Fruit fly (Drosophila melanogaster) whole organism, adult: ENCODE results near the gene Mlc-c.
A peak's percentile ranks its signal among the peaks of the same experiment; 100 is the strongest.

ENCODE experiments used
- CG11617 ChIP-seq: fragments of 200-800 bp; sonication (Bioruptor generic); optimal IDR thresholded peaks from 2 replicates; lab custom pipeline; 2017; ENCODE audit warnings: mild to moderate bottlenecking, missing biosample characterization, missing genetic modification reagents, missing genetic modification characterization
- CG12768 ChIP-seq: fragments of 200-800 bp; sonication (Bioruptor generic); optimal IDR thresholded peaks from 2 replicates; lab custom pipeline; 2017; ENCODE audit warnings: missing biosample characterization, missing genetic modification characterization, mild to moderate bottlenecking, moderate library complexity, missing genetic modification reagents
- CG14711 ChIP-seq: fragments of 200-800 bp; sonication (Bioruptor generic); optimal IDR thresholded peaks from 2 replicates; lab custom pipeline; 2018; ENCODE audit warnings: missing biosample characterization, mild to moderate bottlenecking, missing genetic modification characterization, moderate library complexity
- CG1620 ChIP-seq: fragments of 200-800 bp; sonication (Bioruptor generic); optimal IDR thresholded peaks from 2 replicates; lab custom pipeline; 2016; ENCODE audit warnings: missing biosample characterization, missing genetic modification characterization
- CG33017 ChIP-seq: fragments of 200-800 bp; sonication (Bioruptor generic); optimal IDR thresholded peaks from 2 replicates; lab custom pipeline; 2018; ENCODE audit warnings: missing biosample characterization, mild to moderate bottlenecking, missing genetic modification characterization, moderate library complexity
- CG5204 ChIP-seq: fragments of 200-800 bp; sonication (Bioruptor generic); optimal IDR thresholded peaks from 2 replicates; lab custom pipeline; 2016; ENCODE audit warnings: missing biosample characterization, missing genetic modification characterization
- CG7045 ChIP-seq: fragments of 200-800 bp; sonication (Bioruptor generic); optimal IDR thresholded peaks from 2 replicates; lab custom pipeline; 2017; ENCODE audit warnings: missing biosample characterization, mild to moderate bottlenecking, missing genetic modification characterization
- CG7101 ChIP-seq: fragments of 200-800 bp; sonication (Bioruptor generic); optimal IDR thresholded peaks from 2 replicates; lab custom pipeline; 2018; ENCODE audit warnings: missing biosample characterization, mild to moderate bottlenecking, missing genetic modification characterization, moderate library complexity
- Clk ChIP-seq: fragments of 200-800 bp; sonication (Bioruptor generic); optimal IDR thresholded peaks from 2 replicates; lab custom pipeline; 2017; ENCODE audit warnings: missing biosample characterization, missing genetic modification characterization
- Crg-1 ChIP-seq: fragments of 200-800 bp; sonication (Bioruptor generic); optimal IDR thresholded peaks from 2 replicates; lab custom pipeline; 2016; ENCODE audit warnings: missing biosample characterization, missing genetic modification characterization
- Hr96 ChIP-seq: fragments of 200-800 bp; sonication (Bioruptor generic); optimal IDR thresholded peaks from 2 replicates; lab custom pipeline; 2016; ENCODE audit warnings: missing biosample characterization, missing genetic modification characterization
- Mnt ChIP-seq: fragments of 200-800 bp; sonication (Bioruptor generic); optimal IDR thresholded peaks from 2 replicates; lab custom pipeline; 2016; ENCODE audit warnings: missing biosample characterization, mild to moderate bottlenecking, missing genetic modification characterization
- bab1 ChIP-seq: fragments of 200-800 bp; sonication (Bioruptor generic); optimal IDR thresholded peaks from 3 replicates; lab custom pipeline; 2019; ENCODE audit warnings: missing biosample characterization, mild to moderate bottlenecking, missing genetic modification characterization, moderate library complexity
- cic ChIP-seq: fragments of 200-800 bp; sonication (Bioruptor generic); optimal IDR thresholded peaks from 2 replicates; lab custom pipeline; 2017; ENCODE audit warnings: missing biosample characterization, mild to moderate bottlenecking, missing genetic modification characterization, moderate library complexity
- cnc ChIP-seq, 2 experiments: fragments of >200 bp; optimal IDR thresholded peaks; 2 replicates each; lab custom pipeline; 2017
- kay ChIP-seq: fragments of 200-800 bp; sonication (Bioruptor generic); peaks from one replicate; lab custom pipeline; 2016; ENCODE audit warnings: missing biosample characterization, missing genetic modification characterization, borderline replicate concordance
- ovo ChIP-seq: fragments of 200-800 bp; sonication (Bioruptor generic); optimal IDR thresholded peaks from 2 replicates; lab custom pipeline; 2016; ENCODE audit warnings: missing biosample characterization, missing genetic modification characterization
- pad ChIP-seq: fragments of 200-800 bp; sonication (Bioruptor generic); optimal IDR thresholded peaks from 3 replicates; lab custom pipeline; 2017; ENCODE audit warnings: missing biosample characterization, missing genetic modification characterization, mild to moderate bottlenecking, moderate library complexity, missing genetic modification reagents
- tj ChIP-seq: fragments of 200-800 bp; sonication (Bioruptor generic); optimal IDR thresholded peaks from 3 replicates; lab custom pipeline; 2017; ENCODE audit warnings: missing biosample characterization, mild to moderate bottlenecking, missing genetic modification characterization, moderate library complexity
- toe ChIP-seq: fragments of 200-800 bp; sonication (Bioruptor generic); optimal IDR thresholded peaks from 2 replicates; lab custom pipeline; 2016; ENCODE audit warnings: missing biosample characterization, missing genetic modification characterization

The Mlc-c gene

dm6 chrX:5638588-5638987 lies 16.2 kb upstream of the Mlc-c start:
- TF ChIP-seq CG7101 (no peak), Crg-1 (GFP tag; lab: Kevin White, UChicago) (no peak), cic (GFP tag; lab: Kevin White, UChicago) (no peak), CG14711 (no peak), Hr96 (GFP tag; lab: Kevin White, UChicago) (no peak), kay (GFP tag; lab: Kevin White, UChicago) (no peak), CG5204 (peak; percentile 15), CG1620 (GFP tag; lab: Kevin White, UChicago) (no peak), toe (GFP tag; lab: Kevin White, UChicago) (no peak), Clk (GFP tag; lab: Kevin White, UChicago) (peak; percentile 9), bab1 (GFP tag; lab: Kevin White, UChicago) (no peak), Mnt (GFP tag; lab: Kevin White, UChicago) (no peak), cnc (optimal IDR thresholded peaks at IDR 0.05; lab: Kevin White, UChicago) (no peak), CG33017 (peak; percentile 35), tj (no peak), CG11617 (no peak), pad (GFP tag; lab: Kevin White, UChicago) (no peak), CG7045 (GFP tag; lab: Kevin White, UChicago) (peak; percentile 30), ovo (no peak), CG12768 (GFP tag; lab: Kevin White, UChicago) (peak; percentile 26)

DNA sequence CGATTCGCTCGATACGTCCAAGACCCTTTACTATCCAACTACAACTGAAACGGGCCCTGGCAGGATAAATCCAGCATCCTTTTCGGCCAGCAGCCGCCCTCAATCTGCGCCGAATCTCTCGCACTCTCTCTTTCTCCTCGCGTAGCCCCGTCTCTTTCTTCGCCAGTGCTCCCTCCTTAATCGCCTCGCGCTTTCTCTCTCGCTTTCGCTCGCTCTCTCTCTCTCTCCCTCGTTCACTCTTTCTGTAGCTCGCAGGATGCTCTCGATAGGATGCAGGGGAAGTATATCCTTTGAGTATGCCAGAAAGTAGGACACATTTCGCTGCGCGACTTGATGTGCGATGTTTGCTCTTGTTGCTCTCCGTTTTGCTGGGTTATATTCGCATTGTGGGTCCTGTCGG lies 15.2 kb upstream of the Mlc-c start:
- TF ChIP-seq bab1 (GFP tag; lab: Kevin White, UChicago) (no peak), pad (GFP tag; lab: Kevin White, UChicago) (peak; percentile 92)

DNA sequence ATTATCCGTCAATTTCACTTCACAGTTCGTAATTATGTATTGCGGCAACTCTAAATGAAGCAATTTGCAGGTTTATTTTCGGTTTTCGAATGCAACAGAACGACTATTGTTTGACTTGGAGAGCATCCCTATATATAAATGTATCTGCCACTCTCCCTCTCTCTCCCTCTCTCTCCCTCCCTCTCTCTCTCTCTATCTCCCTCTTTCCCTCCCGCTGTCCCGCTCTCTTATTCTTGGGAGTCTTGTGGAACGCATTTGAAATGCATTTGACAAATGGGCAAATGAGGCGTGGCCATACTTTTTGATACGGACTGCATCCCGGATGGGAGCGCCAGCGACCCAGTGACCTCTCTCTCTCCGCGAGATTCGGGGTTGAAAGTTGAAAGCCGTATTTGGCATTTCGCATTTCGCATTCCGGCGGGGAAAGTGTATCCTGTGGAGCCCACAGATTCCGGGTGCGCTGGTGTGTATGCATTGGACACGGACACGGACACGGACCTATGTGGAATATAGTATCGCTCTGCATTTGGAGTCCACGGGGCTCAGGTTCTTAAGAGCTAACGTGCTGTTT lies 14.3 kb upstream of the Mlc-c start:
- TF ChIP-seq kay (GFP tag; lab: Kevin White, UChicago) = no peak
- TF ChIP-seq CG14711 = no peak
- TF ChIP-seq pad (GFP tag; lab: Kevin White, UChicago) = peak; percentile 94
- no peak for TF ChIP-seq CG33017

dm6 chrX:5634714-5635113 lies 12.4 kb upstream of the Mlc-c start:
- TF ChIP-seq tj (no peak), ovo (no peak), cic (GFP tag; lab: Kevin White, UChicago) (no peak), Mnt (GFP tag; lab: Kevin White, UChicago) (no peak), kay (GFP tag; lab: Kevin White, UChicago) (no peak), CG5204 (no peak), cnc (optimal IDR thresholded peaks at IDR 0.05; lab: Kevin White, UChicago) (no peak), toe (GFP tag; lab: Kevin White, UChicago) (no peak), CG11617 (no peak), Hr96 (GFP tag; lab: Kevin White, UChicago) (no peak)

DNA sequence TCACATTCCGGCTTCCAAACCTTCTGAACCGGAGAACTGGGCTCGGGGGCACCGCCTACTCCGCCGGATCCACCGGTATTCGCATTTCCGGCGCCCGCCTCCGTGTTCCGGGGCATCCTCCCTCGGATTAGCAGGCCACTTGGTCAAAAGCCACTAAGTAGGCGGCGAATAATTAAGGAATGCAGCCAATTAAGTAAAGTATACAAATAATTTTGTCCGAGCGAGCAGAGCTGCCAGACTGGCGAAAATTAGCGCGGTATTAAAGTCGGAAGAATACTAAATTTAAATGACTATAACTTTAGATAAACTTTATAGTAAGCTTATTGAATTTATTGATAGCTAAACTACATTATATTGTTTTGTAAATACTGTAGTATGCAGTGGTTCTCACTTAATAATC lies 3.8 kb downstream of the Mlc-c start, which contains the start of gene RhoGAP5A:
Gene RhoGAP5A, minus strand, starts transcription at position 245 of the 400 bp plus-strand sequence.
- TF ChIP-seq Mnt (GFP tag; lab: Kevin White, UChicago) (no peak), CG12768 (GFP tag; lab: Kevin White, UChicago) (no peak), CG14711 (no peak), CG5204 (no peak), Clk (GFP tag; lab: Kevin White, UChicago) (no peak), kay (GFP tag; lab: Kevin White, UChicago) (no peak), tj (no peak), CG33017 (no peak), pad (GFP tag; lab: Kevin White, UChicago) (no peak), ovo (no peak), Hr96 (GFP tag; lab: Kevin White, UChicago) (no peak), Crg-1 (GFP tag; lab: Kevin White, UChicago) (no peak), cic (GFP tag; lab: Kevin White, UChicago) (no peak), CG1620 (GFP tag; lab: Kevin White, UChicago) (no peak), CG11617 (no peak), CG7101 (no peak), cnc (optimal IDR thresholded peaks at IDR 0.05; lab: Kevin White, UChicago) (no peak), bab1 (GFP tag; lab: Kevin White, UChicago) (no peak), toe (GFP tag; lab: Kevin White, UChicago) (no peak)

- TF ChIP-seq CG7045 (GFP tag; lab: Kevin White, UChicago) = no peak
- no peak for TF ChIP-seq CG1620 (GFP tag; lab: Kevin White, UChicago)
- TF ChIP-seq tj = no peak
- no peak for TF ChIP-seq cic (GFP tag; lab: Kevin White, UChicago)
- no peak for TF ChIP-seq bab1 (GFP tag; lab: Kevin White, UChicago)
- no peak for TF ChIP-seq CG14711
- TF ChIP-seq toe (GFP tag; lab: Kevin White, UChicago) = no peak
- TF ChIP-seq CG7101 = no peak
- no peak for TF ChIP-seq Crg-1 (GFP tag; lab: Kevin White, UChicago)
- no peak for TF ChIP-seq ovo
Measured at dm6 chrX:5616270-5616669, 6.1 kb downstream of the Mlc-c start, which contains the start of gene CG34434. Gene CG34434 (minus strand): TSS chrX:5616370.

dm6 chrX:5614367-5614766 lies 8.0 kb downstream of the Mlc-c start, which contains the start of gene CG34435:
Gene CG34435 (minus strand): TSS chrX:5614467.
- TF ChIP-seq CG12768 (GFP tag; lab: Kevin White, UChicago) (no peak), CG33017 (no peak), bab1 (GFP tag; lab: Kevin White, UChicago) (no peak), cnc (optimal IDR thresholded peaks at IDR 0.05; lab: Kevin White, UChicago) (no peak)
